Worm (Caenorhabditis elegans): ENCODE measurements around the gene clec-162.

- TF ChIP-seq nhr-237 (tag; optimal IDR thresholded peaks at IDR 0.05) = no peak
- TF ChIP-seq nhr-19 (GFP tag; conservative IDR thresholded peaks at IDR 0.05) = no peak
- no peak for TF ChIP-seq mep-1 (tag; optimal IDR thresholded peaks at IDR 0.05)
- TF ChIP-seq nhr-11 (tag; optimal IDR thresholded peaks at IDR 0.05) = no peak
- TF ChIP-seq nhr-47 (tag; optimal IDR thresholded peaks at IDR 0.05) = no peak
- TF ChIP-seq blmp-1 (tag; optimal IDR thresholded peaks at IDR 0.05) = no peak
- TF ChIP-seq unc-86 (tag; optimal IDR thresholded peaks at IDR 0.05) = no peak
- no peak for TF ChIP-seq pqm-1 (tag; optimal IDR thresholded peaks at IDR 0.05)
- no peak for TF ChIP-seq pax-3 (tag; optimal IDR thresholded peaks at IDR 0.05)
- no peak for TF ChIP-seq lin-15B (tag; optimal IDR thresholded peaks at IDR 0.05)
- no peak for TF ChIP-seq ztf-11 (tag; optimal IDR thresholded peaks at IDR 0.05)
Observed at ce11 chrIII:9704606-9704938, 20.4 kb downstream of the clec-162 start.
